Worm (Caenorhabditis elegans) whole organism, early embryonic: ENCODE data around the gene ceh-21.

ENCODE experiments used
- B0310.2 ChIP-seq: sonication (generic microtip); optimal IDR thresholded peaks from 2 replicates; lab custom pipeline; 2016; ENCODE audit warnings: mild to moderate bottlenecking, missing genetic modification characterization, missing compliant biosample characterization
- F13C5.2 ChIP-seq: sonication (generic microtip); optimal IDR thresholded peaks from 2 replicates; lab custom pipeline; 2017; ENCODE audit warnings: mild to moderate bottlenecking, missing genetic modification characterization, inconsistent platforms, missing compliant biosample characterization
- aly-1 ChIP-seq: sonication (generic microtip); optimal IDR thresholded peaks from 2 replicates; lab custom pipeline; 2016; ENCODE audit warnings: missing genetic modification characterization, missing compliant biosample characterization
- ama-1 ChIP-seq: fragments of 150-350 bp; optimal IDR thresholded peaks from 2 replicates; lab custom pipeline; 2014
- ceh-13 ChIP-seq: fragments of 200-800 bp; sonication (Bioruptor generic); optimal IDR thresholded peaks from 2 replicates; lab custom pipeline; 2018; ENCODE audit warnings: mild to moderate bottlenecking, missing genetic modification characterization, missing compliant biosample characterization
- ceh-36 ChIP-seq: sonication (generic microtip); optimal IDR thresholded peaks from 2 replicates; lab custom pipeline; 2016; ENCODE audit warnings: missing genetic modification characterization, inconsistent platforms, missing compliant biosample characterization
- ets-7 ChIP-seq: sonication (generic microtip); optimal IDR thresholded peaks from 2 replicates; lab custom pipeline; 2016; ENCODE audit warnings: missing genotype, missing genetic modification characterization, missing compliant biosample characterization
- flt-1 ChIP-seq: fragments of 200-800 bp; sonication (Bioruptor generic); IDR thresholded peaks from 2 replicates; pipeline ENCODE4 v1.3.6; 2022; ENCODE audit warnings: missing genetic modification characterization, missing compliant biosample characterization
- hmbx-1 ChIP-seq: sonication (generic microtip); optimal IDR thresholded peaks from 2 replicates; lab custom pipeline; 2016; ENCODE audit warnings: mild to moderate bottlenecking, missing genetic modification characterization, missing compliant biosample characterization
- hmg-4 ChIP-seq: fragments of 200-800 bp; sonication (Bioruptor generic); optimal IDR thresholded peaks from 2 replicates; lab custom pipeline; 2018; ENCODE audit warnings: mild to moderate bottlenecking, missing genetic modification characterization, missing compliant biosample characterization
- hnd-1 ChIP-seq: sonication (generic microtip); optimal IDR thresholded peaks from 2 replicates; lab custom pipeline; 2016; ENCODE audit warnings: missing genetic modification characterization, missing compliant biosample characterization
- pes-1 ChIP-seq: fragments of 200-800 bp; sonication (Bioruptor generic); IDR thresholded peaks from 2 replicates; pipeline ENCODE4 v1.3.6; 2022; ENCODE audit warnings: missing genetic modification reagents, missing genetic modification characterization, missing compliant biosample characterization
- scrt-1 ChIP-seq: fragments of 200-800 bp; sonication (Bioruptor generic); IDR thresholded peaks from 2 replicates; pipeline ENCODE4 v1.3.6; 2022; ENCODE audit warnings: missing genetic modification characterization, missing compliant biosample characterization
- sea-1 ChIP-seq: fragments of 200-800 bp; sonication (Bioruptor generic); conservative IDR thresholded peaks from 2 replicates; pipeline ENCODE4 v1.3.6; 2022; ENCODE audit warnings: missing genetic modification characterization, missing compliant biosample characterization
- tbx-11 ChIP-seq: fragments of 200-800 bp; sonication (Bioruptor generic); IDR thresholded peaks from 2 replicates; pipeline ENCODE4 v1.3.6; 2022; ENCODE audit warnings: missing genetic modification characterization, missing compliant biosample characterization
- tbx-37 ChIP-seq: fragments of 200-800 bp; sonication (Bioruptor generic); conservative IDR thresholded peaks from 2 replicates; pipeline ENCODE4 v1.3.6; 2022; ENCODE audit warnings: missing genetic modification reagents, missing genetic modification characterization, missing compliant biosample characterization
- tra-4 ChIP-seq: sonication (generic microtip); optimal IDR thresholded peaks from 2 replicates; lab custom pipeline; 2017; ENCODE audit warnings: missing genetic modification characterization, missing compliant biosample characterization

ceh-21 gene

DNA sequence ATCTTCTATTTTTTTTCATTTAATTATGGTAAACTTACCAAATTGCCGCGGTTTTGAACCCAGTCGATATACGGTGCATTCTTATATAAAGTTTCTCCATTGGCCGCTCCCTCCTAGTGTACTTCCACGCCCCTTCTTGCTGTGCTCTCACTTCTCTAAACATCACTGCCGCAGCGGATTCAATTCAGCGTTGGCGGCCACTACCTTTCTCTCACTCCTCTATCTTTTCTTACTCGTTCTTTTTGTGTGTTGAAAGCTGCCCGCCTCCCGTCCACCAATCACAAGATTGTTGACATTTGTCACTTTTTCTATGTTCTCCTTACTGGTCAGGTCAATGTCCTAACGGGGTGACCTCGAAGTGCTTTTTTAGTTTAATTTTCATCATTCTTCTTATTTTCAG is 18.5 kb upstream of the ceh-21 start:
- TF ChIP-seq ceh-36 (tag; lab: Kevin White, UChicago) = no peak
- no peak for TF ChIP-seq hnd-1

DNA sequence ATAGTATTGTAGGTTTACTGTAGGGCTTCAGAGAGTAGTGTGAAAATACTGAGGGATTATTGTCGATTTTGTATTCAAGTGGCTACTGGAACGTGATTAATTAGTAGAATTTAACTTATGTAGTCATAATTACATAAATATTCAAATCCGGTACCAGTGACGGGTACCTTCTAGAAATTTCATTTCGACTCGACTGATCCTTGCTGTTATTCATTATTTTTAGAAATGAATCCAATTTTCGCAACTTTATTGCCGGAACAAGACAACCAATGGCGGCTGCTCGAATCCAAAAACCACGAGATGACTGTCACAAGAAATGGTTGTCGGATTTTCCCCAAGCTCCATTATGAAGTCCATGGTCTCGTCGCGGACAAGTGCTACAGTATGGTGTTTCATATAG is 12.4 kb upstream of the ceh-21 start, which contains the start of gene tbx-41:
Gene tbx-41, plus strand, starts transcription at position 301 of the 400 bp plus-strand sequence.
- TF ChIP-seq B0310.2 (tag; lab: Kevin White, UChicago) (no peak), tra-4 (tag; lab: Kevin White, UChicago) (no peak), flt-1 (GFP tag; lab: Robert Waterston, UW) (no peak), pes-1 (GFP tag; lab: Robert Waterston, UW) (no peak), hmbx-1 (tag; lab: Kevin White, UChicago) (no peak), ets-7 (tag; lab: Kevin White, UChicago) (no peak), aly-1 (tag; lab: Kevin White, UChicago) (no peak), F13C5.2 (no peak), sea-1 (GFP tag; lab: Robert Waterston, UW) (no peak), ama-1 (lab: Kevin White, UChicago) (no peak), tbx-11 (GFP tag; lab: Robert Waterston, UW) (no peak), tbx-37 (no peak), hmg-4 (GFP tag; lab: Kevin White, UChicago) (no peak), hnd-1 (no peak), scrt-1 (no peak)

DNA sequence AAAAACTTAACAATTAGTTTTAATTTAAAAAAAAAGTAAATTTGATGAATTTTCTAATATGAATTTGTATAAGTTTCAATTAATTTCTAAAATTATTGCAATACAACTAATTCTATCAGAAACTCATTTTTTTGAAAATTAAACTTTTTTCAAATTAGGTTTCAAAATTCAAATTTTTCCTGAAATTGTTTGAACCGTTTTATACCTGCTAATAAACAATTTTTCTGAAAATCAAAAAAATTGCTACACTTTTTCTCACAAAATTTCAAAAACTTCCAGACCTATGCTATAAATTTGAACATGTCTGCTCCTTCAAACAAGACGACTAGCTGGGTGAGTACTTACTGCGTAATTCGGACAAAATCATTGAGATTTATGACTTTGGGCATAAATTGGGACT is 7.9 kb upstream of the ceh-21 start, which contains the start of gene T26C11.8:
Gene T26C11.8, plus strand, starts transcription at position 301 of the 400 bp plus-strand sequence.
- TF ChIP-seq pes-1 (GFP tag; lab: Robert Waterston, UW) (no peak), aly-1 (tag; lab: Kevin White, UChicago) (no peak), sea-1 (GFP tag; lab: Robert Waterston, UW) (no peak), F13C5.2 (no peak), ceh-36 (tag; lab: Kevin White, UChicago) (no peak), B0310.2 (tag; lab: Kevin White, UChicago) (no peak), tbx-37 (no peak), tra-4 (tag; lab: Kevin White, UChicago) (no peak)

DNA sequence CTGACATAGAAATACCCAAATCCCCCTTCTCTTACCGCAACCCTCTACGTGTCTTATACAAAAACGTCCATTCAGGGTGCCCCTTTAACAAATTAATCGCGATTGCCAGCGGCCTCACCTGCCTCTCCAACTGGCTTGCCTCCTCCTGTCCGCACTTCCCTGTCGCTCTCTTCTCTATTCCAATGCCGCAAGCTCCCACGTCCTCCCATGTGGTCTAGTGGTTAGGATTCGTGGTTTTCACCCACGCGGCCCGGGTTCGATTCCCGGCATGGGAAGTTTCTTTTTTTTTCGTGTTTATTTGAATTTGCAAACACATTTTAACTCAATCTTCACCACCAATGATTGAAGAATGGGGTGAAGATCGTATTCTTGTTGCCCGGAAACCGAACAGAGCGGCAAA is 6.1 kb upstream of the ceh-21 start:
- peak; percentile 73 for TF ChIP-seq ceh-13
- TF ChIP-seq pes-1 (GFP tag; lab: Robert Waterston, UW) = peak; percentile 91
- peak; percentile 88 for TF ChIP-seq tbx-11 (GFP tag; lab: Robert Waterston, UW)
- TF ChIP-seq tra-4 (tag; lab: Kevin White, UChicago) = peak; percentile 59
- peak; percentile 87 for TF ChIP-seq F13C5.2
- peak; percentile 88 for TF ChIP-seq hmg-4 (GFP tag; lab: Kevin White, UChicago)
- TF ChIP-seq scrt-1 = peak; percentile 90
- TF ChIP-seq hmbx-1 (tag; lab: Kevin White, UChicago) = no peak
- peak; percentile 91 for TF ChIP-seq sea-1 (GFP tag; lab: Robert Waterston, UW)
- TF ChIP-seq flt-1 (GFP tag; lab: Robert Waterston, UW) = peak; percentile 89
- TF ChIP-seq hnd-1 = peak; percentile 57
- peak; percentile 63 for TF ChIP-seq B0310.2 (tag; lab: Kevin White, UChicago)
- TF ChIP-seq aly-1 (tag; lab: Kevin White, UChicago) = peak; percentile 86
- peak; percentile 73 for TF ChIP-seq ceh-36 (tag; lab: Kevin White, UChicago)
- TF ChIP-seq ets-7 (tag; lab: Kevin White, UChicago) = peak; percentile 79
- TF ChIP-seq ama-1 (lab: Kevin White, UChicago) = no peak
- peak; percentile 85 for TF ChIP-seq tbx-37

DNA sequence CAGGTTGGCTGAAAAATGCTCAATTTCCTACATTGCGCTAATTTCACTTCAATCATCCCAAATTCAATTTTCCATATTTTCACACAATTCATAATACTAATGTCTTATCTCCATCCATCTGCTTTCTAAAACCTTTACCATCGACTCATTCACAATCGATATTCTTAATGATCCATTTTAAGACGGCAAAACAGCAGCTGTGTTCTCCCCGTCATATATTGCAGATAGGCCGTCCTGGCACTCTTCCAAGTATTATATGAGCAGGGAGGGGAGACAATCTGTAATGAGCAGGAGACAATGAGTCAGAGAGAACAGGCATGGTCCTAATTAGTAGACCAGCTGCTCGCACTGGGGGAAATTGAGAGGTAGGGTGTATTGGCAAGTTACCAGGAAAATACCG is 5.2 kb upstream of the ceh-21 start:
- TF ChIP-seq aly-1 (tag; lab: Kevin White, UChicago) (no peak), hmg-4 (GFP tag; lab: Kevin White, UChicago) (no peak), sea-1 (GFP tag; lab: Robert Waterston, UW) (no peak), hmbx-1 (tag; lab: Kevin White, UChicago) (no peak), B0310.2 (tag; lab: Kevin White, UChicago) (no peak), ets-7 (tag; lab: Kevin White, UChicago) (no peak), F13C5.2 (no peak), tbx-11 (GFP tag; lab: Robert Waterston, UW) (no peak), pes-1 (GFP tag; lab: Robert Waterston, UW) (no peak), scrt-1 (no peak), tbx-37 (no peak), ceh-13 (no peak)

DNA sequence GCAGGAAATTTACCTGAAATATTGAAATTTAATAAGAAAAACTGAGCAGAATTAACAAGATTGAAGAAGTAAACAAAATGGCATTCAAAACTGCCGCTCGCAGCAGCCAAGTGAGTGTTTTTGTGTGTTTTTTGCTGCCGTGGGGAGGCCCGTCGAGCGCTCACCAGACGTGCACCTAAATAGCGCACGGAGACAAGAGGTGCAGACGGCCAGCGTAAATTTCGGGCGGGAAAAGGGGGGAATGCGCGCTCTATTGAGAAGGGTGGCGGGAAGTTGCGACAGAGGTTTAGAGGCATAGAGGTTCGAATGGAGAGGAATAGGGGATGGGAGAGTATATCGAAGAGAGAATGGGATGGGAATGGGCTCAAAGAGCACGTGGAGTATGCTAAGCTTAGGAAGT is 3.6 kb upstream of the ceh-21 start, which contains the start of gene ceh-39:
Gene ceh-39, minus strand, starts transcription at position 13 of the 400 bp plus-strand sequence.
- peak; percentile 29 for TF ChIP-seq ceh-36 (tag; lab: Kevin White, UChicago)
- TF ChIP-seq hnd-1 = no peak
- TF ChIP-seq ets-7 (tag; lab: Kevin White, UChicago) = no peak
- peak; percentile 33 for TF ChIP-seq F13C5.2
- peak; percentile 76 for TF ChIP-seq hmg-4 (GFP tag; lab: Kevin White, UChicago)
- TF ChIP-seq aly-1 (tag; lab: Kevin White, UChicago) = peak; percentile 41
- TF ChIP-seq flt-1 (GFP tag; lab: Robert Waterston, UW) = 0 out of 2 replicates have a peak, but pooled peaks have one; percentile 10

DNA sequence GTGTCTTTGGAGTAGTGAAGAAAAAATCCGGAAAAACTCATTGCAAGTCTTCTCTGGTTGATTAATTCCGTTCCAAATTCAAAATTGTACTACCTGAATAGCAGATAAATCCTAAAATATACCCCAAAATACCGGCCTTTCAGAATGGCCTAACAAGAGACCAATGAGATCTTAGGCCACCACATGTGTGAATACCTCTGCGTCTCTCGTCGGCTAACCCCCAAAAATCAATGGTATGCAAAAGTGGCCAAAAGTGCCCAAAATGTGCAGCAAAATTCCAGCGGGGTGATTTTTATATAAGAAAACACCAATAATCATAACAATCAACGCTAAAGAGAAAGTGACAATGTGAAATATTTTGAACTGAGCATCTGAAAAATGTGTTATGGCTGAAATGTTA is 1.1 kb upstream of the ceh-21 start, which contains the start of gene T26C11.9:
Gene T26C11.9, minus strand, starts transcription at position 254 of the 400 bp plus-strand sequence.
- TF ChIP-seq ceh-36 (tag; lab: Kevin White, UChicago) (no peak), tbx-37 (no peak), ama-1 (lab: Kevin White, UChicago) (no peak), pes-1 (GFP tag; lab: Robert Waterston, UW) (0 out of 2 replicates have a peak, but pooled peaks have one; percentile 7), ceh-13 (no peak), ets-7 (tag; lab: Kevin White, UChicago) (no peak)

DNA sequence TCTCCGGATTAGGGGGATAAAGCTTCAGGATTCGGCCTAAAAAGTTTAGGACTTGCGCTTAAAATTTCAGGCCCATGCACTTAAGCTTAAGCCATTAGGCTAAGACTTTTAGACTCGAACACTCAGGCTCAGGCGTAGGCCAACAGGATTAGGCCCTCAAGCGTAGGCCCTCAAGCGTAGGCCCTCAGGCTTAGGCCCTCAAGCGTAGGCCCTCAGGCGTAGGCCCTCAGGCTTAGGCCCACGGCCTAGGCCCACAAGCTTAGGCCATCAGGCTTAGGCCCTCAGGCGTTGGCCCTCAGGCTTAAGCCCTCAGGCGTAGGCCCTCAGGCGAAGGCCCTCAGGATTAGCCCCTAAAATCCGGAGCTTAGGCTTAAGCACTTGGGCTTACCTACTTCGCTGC is 2.0 kb downstream of the ceh-21 start:
- TF ChIP-seq F13C5.2 = no peak
- TF ChIP-seq aly-1 (tag; lab: Kevin White, UChicago) = no peak
- TF ChIP-seq hnd-1 = no peak
- no peak for TF ChIP-seq scrt-1
- no peak for TF ChIP-seq tbx-37
- no peak for TF ChIP-seq sea-1 (GFP tag; lab: Robert Waterston, UW)
- TF ChIP-seq tbx-11 (GFP tag; lab: Robert Waterston, UW) = no peak
- TF ChIP-seq B0310.2 (tag; lab: Kevin White, UChicago) = no peak
- peak; percentile 79 for TF ChIP-seq ceh-36 (tag; lab: Kevin White, UChicago)
- TF ChIP-seq tra-4 (tag; lab: Kevin White, UChicago) = no peak
- TF ChIP-seq pes-1 (GFP tag; lab: Robert Waterston, UW) = peak; percentile 31; the same call in 1 of the 2 replicates
- TF ChIP-seq hmbx-1 (tag; lab: Kevin White, UChicago) = no peak
- TF ChIP-seq ama-1 (lab: Kevin White, UChicago) = no peak
- no peak for TF ChIP-seq ets-7 (tag; lab: Kevin White, UChicago)
- TF ChIP-seq flt-1 (GFP tag; lab: Robert Waterston, UW) = no peak
- no peak for TF ChIP-seq ceh-13
